Worm (Caenorhabditis elegans): ENCODE measurements around the gene M02D8.6.

ce11 chrX:8745524-8745923 is 13.8 kb upstream of the M02D8.6 start:
- TF ChIP-seq snpc-4 (tag; optimal IDR thresholded peaks at IDR 0.05), result no peak
- no peak for TF ChIP-seq skn-1 (tag; optimal IDR thresholded peaks at IDR 0.05)
- no peak for TF ChIP-seq nhr-77 (tag; optimal IDR thresholded peaks at IDR 0.05)
- TF ChIP-seq unc-62 (GFP tag; optimal IDR thresholded peaks at IDR 0.05 in 1 of 2), result no peak
- TF ChIP-seq unc-62 (tag; optimal IDR thresholded peaks at IDR 0.05), result no peak

All from whole organism, L4 larva.